Fruit fly (Drosophila melanogaster) whole organism, prepupa: ENCODE measurements around the gene PXo.

ENCODE experiments used
- Blimp-1 ChIP-seq: fragments of 200-800 bp; sonication (Bioruptor generic); optimal IDR thresholded peaks from 3 replicates; lab custom pipeline; 2017; ENCODE audit warnings: missing biosample characterization, missing genetic modification characterization, mild to moderate bottlenecking, moderate library complexity, missing genetic modification reagents
- CG10631 ChIP-seq: fragments of 200-800 bp; sonication (Bioruptor generic); optimal IDR thresholded peaks from 2 replicates; lab custom pipeline; 2016; ENCODE audit warnings: missing biosample characterization, missing genetic modification characterization
- CG10669 ChIP-seq: fragments of 200-800 bp; sonication (Bioruptor generic); optimal IDR thresholded peaks from 3 replicates; lab custom pipeline; 2018; ENCODE audit warnings: missing biosample characterization, mild to moderate bottlenecking, missing genetic modification characterization, moderate library complexity
- CG11294 ChIP-seq: fragments of 200-800 bp; sonication (Bioruptor generic); IDR thresholded peaks from 2 replicates; pipeline ENCODE4 v1.3.6; 2022; ENCODE audit warnings: missing biosample characterization, missing genetic modification characterization
- CG11762 ChIP-seq: fragments of 200-800 bp; sonication (Bioruptor generic); optimal IDR thresholded peaks from 3 replicates; lab custom pipeline; 2016; ENCODE audit warnings: missing biosample characterization, missing genetic modification characterization; ENCODE audit not compliant: insufficient read depth
- CG11902 ChIP-seq: fragments of 200-800 bp; sonication (Bioruptor generic); optimal IDR thresholded peaks from 3 replicates; lab custom pipeline; 2016; ENCODE audit warnings: missing biosample characterization, missing genetic modification characterization
- CG15336 ChIP-seq: fragments of 200-800 bp; sonication (Bioruptor generic); IDR thresholded peaks from 2 replicates; pipeline ENCODE4 v1.3.6; 2022; ENCODE audit warnings: missing biosample characterization, missing genetic modification characterization
- CG1621 ChIP-seq: fragments of 200-800 bp; sonication (Bioruptor generic); optimal IDR thresholded peaks from 3 replicates; lab custom pipeline; 2018; ENCODE audit warnings: missing biosample characterization, mild to moderate bottlenecking, missing genetic modification characterization
- CG16779 ChIP-seq: fragments of 200-800 bp; sonication (Bioruptor generic); optimal IDR thresholded peaks from 3 replicates; lab custom pipeline; 2017; ENCODE audit warnings: missing biosample characterization, mild to moderate bottlenecking, missing genetic modification characterization
- CG3032 ChIP-seq: fragments of 200-800 bp; optimal IDR thresholded peaks from 2 replicates; lab custom pipeline; 2019; ENCODE audit warnings: missing biosample characterization, mild to moderate bottlenecking, missing genetic modification characterization, moderate library complexity
- CG31627 ChIP-seq: fragments of 200-800 bp; sonication (Bioruptor generic); optimal IDR thresholded peaks from 3 replicates; lab custom pipeline; 2016; ENCODE audit warnings: missing biosample characterization, missing genetic modification characterization
- CG32006 ChIP-seq: fragments of 200-800 bp; sonication (Bioruptor generic); optimal IDR thresholded peaks from 3 replicates; lab custom pipeline; 2017; ENCODE audit warnings: missing biosample characterization, mild to moderate bottlenecking, missing genetic modification characterization
- CG3919 ChIP-seq: fragments of 200-800 bp; sonication (Bioruptor generic); optimal IDR thresholded peaks from 3 replicates; lab custom pipeline; 2016; ENCODE audit warnings: missing biosample characterization, missing genetic modification characterization
- CG4318 ChIP-seq: fragments of 200-800 bp; sonication (Bioruptor generic); optimal IDR thresholded peaks from 3 replicates; lab custom pipeline; 2017; ENCODE audit warnings: missing biosample characterization, mild to moderate bottlenecking, missing genetic modification characterization
- CG6163 ChIP-seq: fragments of 200-800 bp; sonication (Bioruptor generic); IDR thresholded peaks from 3 replicates; pipeline ENCODE4 v1.3.6; 2022; ENCODE audit warnings: missing biosample characterization, missing genetic modification characterization
- CG6276 ChIP-seq: fragments of 200-800 bp; sonication (Bioruptor generic); optimal IDR thresholded peaks from 2 replicates; lab custom pipeline; 2017; ENCODE audit warnings: missing biosample characterization, mild to moderate bottlenecking, missing genetic modification characterization
- CG6792 ChIP-seq: fragments of 200-800 bp; sonication (Bioruptor generic); optimal IDR thresholded peaks from 3 replicates; lab custom pipeline; 2016; ENCODE audit warnings: missing biosample characterization, missing genetic modification characterization
- CG6808 ChIP-seq: fragments of 200-800 bp; sonication (Bioruptor generic); optimal IDR thresholded peaks from 3 replicates; lab custom pipeline; 2017; ENCODE audit warnings: missing biosample characterization, missing genetic modification characterization, mild to moderate bottlenecking, moderate library complexity, missing genetic modification reagents
- CG6854 ChIP-seq: fragments of 200-800 bp; sonication (Bioruptor generic); optimal IDR thresholded peaks from 2 replicates; lab custom pipeline; 2017; ENCODE audit warnings: missing biosample characterization, mild to moderate bottlenecking, missing genetic modification characterization
- CG7368 ChIP-seq: fragments of 200-800 bp; sonication (Bioruptor generic); optimal IDR thresholded peaks from 3 replicates; lab custom pipeline; 2016; ENCODE audit warnings: missing biosample characterization, missing genetic modification characterization
- CG8119 ChIP-seq: fragments of 200-800 bp; sonication (Bioruptor generic); IDR thresholded peaks from 3 replicates; pipeline ENCODE4 v1.3.6; 2022; ENCODE audit warnings: missing biosample characterization, missing genetic modification characterization
- CG8632 ChIP-seq: fragments of 200-800 bp; sonication (Bioruptor generic); optimal IDR thresholded peaks from 3 replicates; lab custom pipeline; 2016; ENCODE audit warnings: missing biosample characterization, missing genetic modification characterization
- CG9139 ChIP-seq: fragments of 200-800 bp; sonication (Bioruptor generic); optimal IDR thresholded peaks from 3 replicates; lab custom pipeline; 2017; ENCODE audit warnings: missing biosample characterization, mild to moderate bottlenecking, missing genetic modification characterization
- Eip75B ChIP-seq: fragments of 200-800 bp; sonication (Bioruptor generic); optimal IDR thresholded peaks from 3 replicates; lab custom pipeline; 2016; ENCODE audit warnings: missing biosample characterization, missing genetic modification characterization
- Eip78C ChIP-seq: fragments of 200-800 bp; sonication (Bioruptor generic); peaks from one replicate; lab custom pipeline; 2016; ENCODE audit warnings: missing biosample characterization, missing genetic modification characterization
- Eip93F ChIP-seq: fragments of 200-800 bp; sonication (Bioruptor generic); optimal IDR thresholded peaks from 2 replicates; lab custom pipeline; 2016; ENCODE audit warnings: missing biosample characterization, mild to moderate bottlenecking, missing genetic modification characterization
- Ets21C ChIP-seq: fragments of 200-800 bp; sonication (Bioruptor generic); optimal IDR thresholded peaks from 3 replicates; lab custom pipeline; 2016; ENCODE audit warnings: missing biosample characterization, missing genetic modification characterization
- Ets96B ChIP-seq: fragments of 200-800 bp; optimal IDR thresholded peaks from 2 replicates; lab custom pipeline; 2019; ENCODE audit warnings: missing biosample characterization, mild to moderate bottlenecking, missing genetic modification characterization, moderate library complexity
- Gug ChIP-seq: fragments of 200-800 bp; sonication (Bioruptor generic); IDR thresholded peaks from 2 replicates; pipeline ENCODE4 v1.3.6; 2022; ENCODE audit warnings: missing biosample characterization, missing genetic modification characterization
- Hr38 ChIP-seq: sonication (Bioruptor generic); optimal IDR thresholded peaks from 2 replicates; lab custom pipeline; 2016; ENCODE audit warnings: missing biosample characterization, missing genetic modification characterization
- Hr39 ChIP-seq: fragments of 200-800 bp; sonication (Bioruptor generic); optimal IDR thresholded peaks from 2 replicates; lab custom pipeline; 2016; ENCODE audit warnings: missing biosample characterization, missing genetic modification characterization
- Hr4 ChIP-seq: fragments of 200-800 bp; sonication (Bioruptor generic); optimal IDR thresholded peaks from 3 replicates; lab custom pipeline; 2016; ENCODE audit warnings: missing biosample characterization, missing genetic modification characterization
- Met ChIP-seq: fragments of 200-800 bp; sonication (Bioruptor generic); optimal IDR thresholded peaks from 3 replicates; lab custom pipeline; 2016; ENCODE audit warnings: missing biosample characterization, missing genetic modification characterization
- OdsH ChIP-seq: fragments of 200-800 bp; sonication (Bioruptor generic); optimal IDR thresholded peaks from 3 replicates; lab custom pipeline; 2016; ENCODE audit warnings: missing biosample characterization, missing genetic modification characterization
- Smox ChIP-seq: fragments of 200-800 bp; sonication (Bioruptor generic); optimal IDR thresholded peaks from 3 replicates; lab custom pipeline; 2016; ENCODE audit warnings: missing biosample characterization, missing genetic modification characterization
- Sox102F ChIP-seq: fragments of 200-800 bp; sonication (Bioruptor generic); optimal IDR thresholded peaks from 2 replicates; lab custom pipeline; 2016; ENCODE audit warnings: missing biosample characterization, mild to moderate bottlenecking, missing genetic modification characterization
- Sox14 ChIP-seq: fragments of 200-800 bp; sonication (Bioruptor generic); optimal IDR thresholded peaks from 3 replicates; lab custom pipeline; 2016; ENCODE audit warnings: missing biosample characterization, missing genetic modification characterization
- achi ChIP-seq: fragments of 200-800 bp; sonication (Bioruptor generic); optimal IDR thresholded peaks from 3 replicates; lab custom pipeline; 2016; ENCODE audit warnings: missing biosample characterization, missing genetic modification characterization
- acj6 ChIP-seq: fragments of 200-800 bp; sonication (Bioruptor generic); optimal IDR thresholded peaks from 3 replicates; lab custom pipeline; 2016; ENCODE audit warnings: missing biosample characterization, missing genetic modification characterization
- cyc ChIP-seq: fragments of 200-800 bp; sonication (Bioruptor generic); optimal IDR thresholded peaks from 3 replicates; lab custom pipeline; 2016; ENCODE audit warnings: missing biosample characterization, missing genetic modification characterization
- eg ChIP-seq: fragments of 200-800 bp; sonication (Bioruptor generic); IDR thresholded peaks from 3 replicates; pipeline ENCODE4 v1.3.6; 2022; ENCODE audit warnings: missing biosample characterization, missing genetic modification characterization
- esn ChIP-seq: fragments of 200-800 bp; sonication (Bioruptor generic); optimal IDR thresholded peaks from 2 replicates; lab custom pipeline; 2016; ENCODE audit warnings: missing biosample characterization, mild to moderate bottlenecking, missing genetic modification characterization, moderate library complexity
- fd59A ChIP-seq: fragments of 200-800 bp; sonication (Bioruptor generic); optimal IDR thresholded peaks from 2 replicates; lab custom pipeline; 2017; ENCODE audit warnings: missing biosample characterization, mild to moderate bottlenecking, missing genetic modification characterization, missing genetic modification reagents
- fd85E ChIP-seq: fragments of 200-800 bp; sonication (Bioruptor generic); optimal IDR thresholded peaks from 3 replicates; lab custom pipeline; 2016; ENCODE audit warnings: missing biosample characterization, missing genetic modification characterization
- fkh ChIP-seq: fragments of 200-800 bp; sonication (Bioruptor generic); optimal IDR thresholded peaks from 3 replicates; lab custom pipeline; 2017; ENCODE audit warnings: missing biosample characterization, mild to moderate bottlenecking, missing genetic modification characterization, moderate library complexity
- lz ChIP-seq: fragments of 200-800 bp; sonication (Bioruptor generic); optimal IDR thresholded peaks from 3 replicates; lab custom pipeline; 2016; ENCODE audit warnings: missing biosample characterization, missing genetic modification characterization
- net ChIP-seq: fragments of 200-800 bp; sonication (Bioruptor generic); optimal IDR thresholded peaks from 3 replicates; lab custom pipeline; 2016; ENCODE audit warnings: missing biosample characterization, missing genetic modification characterization
- salr ChIP-seq, 2 experiments: fragments of 200-800 bp; sonication (Bioruptor generic); optimal IDR thresholded peaks; 3 replicates each; lab custom pipeline; 2016 to 2018; ENCODE audit warnings: missing biosample characterization in 2 of 2, missing genetic modification characterization in 2 of 2, mild to moderate bottlenecking in 1 of 2
- svp ChIP-seq: fragments of 200-800 bp; sonication (Bioruptor generic); peaks from one replicate; lab custom pipeline; 2016; ENCODE audit warnings: missing biosample characterization, missing genetic modification characterization
- vri ChIP-seq: fragments of 200-800 bp; sonication (Bioruptor generic); optimal IDR thresholded peaks from 3 replicates; lab custom pipeline; 2016; ENCODE audit warnings: missing biosample characterization, mild to moderate bottlenecking, missing genetic modification characterization

The PXo gene

dm6 chr3L:5941508-5941907 is 20.4 kb upstream of the PXo start (continued):
- TF ChIP-seq CG6163 (GFP tag; lab: Robert Waterston, UW), result peak; percentile 25
- peak; percentile 66 for TF ChIP-seq Ets96B (tag; lab: Kevin White, UChicago)
- TF ChIP-seq eg, result peak; percentile 36; the same call in 2 of the 3 replicates
- peak; percentile 22; the same call in 1 of the 2 replicates for TF ChIP-seq CG15336
- no peak for TF ChIP-seq CG6854 (GFP tag; lab: Kevin White, UChicago)
- TF ChIP-seq Eip75B, result peak; percentile 7
- TF ChIP-seq CG7368 (GFP tag; lab: Kevin White, UChicago), result no peak

dm6 chr3L:5941086-5941485 is 20.0 kb upstream of the PXo start:
- no peak for TF ChIP-seq CG8632 (GFP tag; lab: Kevin White, UChicago)
- TF ChIP-seq OdsH (GFP tag; lab: Kevin White, UChicago), result peak; percentile 31
- TF ChIP-seq esn (GFP tag; lab: Kevin White, UChicago), result peak; percentile 65
- TF ChIP-seq Ets21C (GFP tag; lab: Kevin White, UChicago), result no peak
- TF ChIP-seq CG3919 (GFP tag; lab: Kevin White, UChicago), result peak; percentile 51
- TF ChIP-seq Met (GFP tag; lab: Kevin White, UChicago), result peak; percentile 6
- peak; percentile 6 for TF ChIP-seq CG3032 (tag; lab: Kevin White, UChicago)
- TF ChIP-seq lz, result peak; percentile 33
- no peak for TF ChIP-seq CG31627 (GFP tag; lab: Kevin White, UChicago)
- TF ChIP-seq CG9139 (GFP tag; lab: Kevin White, UChicago), result no peak
- TF ChIP-seq cyc, result no peak
- TF ChIP-seq Sox14, result peak; percentile 44
- no peak for TF ChIP-seq CG11902
- no peak for TF ChIP-seq CG10669 (GFP tag; lab: Kevin White, UChicago)
- peak; percentile 14 for TF ChIP-seq CG16779
- TF ChIP-seq CG4318 (GFP tag; lab: Kevin White, UChicago), result no peak
- no peak for TF ChIP-seq salr (GFP tag; optimal IDR thresholded peaks at IDR 0.05; lab: Kevin White, UChicago)
- TF ChIP-seq acj6 (GFP tag; lab: Kevin White, UChicago), result peak; percentile 34
- TF ChIP-seq Hr38 (GFP tag; lab: Kevin White, UChicago), result no peak
- peak; percentile 74 for TF ChIP-seq CG6163 (GFP tag; lab: Robert Waterston, UW)
- TF ChIP-seq Hr39 (GFP tag; lab: Kevin White, UChicago), result peak; percentile 7
- TF ChIP-seq CG15336, result peak; percentile 50
- TF ChIP-seq Sox102F, result peak; percentile 12
- TF ChIP-seq CG11294 (GFP tag; lab: Robert Waterston, UW), result peak; percentile 17; the same call in 1 of the 2 replicates
- TF ChIP-seq svp (GFP tag; lab: Kevin White, UChicago), result peak; percentile 62
- peak; percentile 54 for TF ChIP-seq CG32006 (GFP tag; lab: Kevin White, UChicago)
- TF ChIP-seq Ets96B (tag; lab: Kevin White, UChicago), result no peak
- TF ChIP-seq Hr4 (GFP tag; lab: Kevin White, UChicago), result peak; percentile 22
- no peak for TF ChIP-seq Eip75B
- no peak for TF ChIP-seq CG6808 (GFP tag; lab: Kevin White, UChicago)
- peak; percentile 52; the same call in 1 of the 2 replicates for TF ChIP-seq Gug (GFP tag; lab: Robert Waterston, UW)
- TF ChIP-seq fd85E (GFP tag; lab: Kevin White, UChicago), result no peak
- TF ChIP-seq achi (GFP tag; lab: Kevin White, UChicago), result peak; percentile 55
- TF ChIP-seq CG10631 (GFP tag; lab: Kevin White, UChicago), result peak; percentile 73
- peak; percentile 47 for TF ChIP-seq CG11762 (GFP tag; lab: Kevin White, UChicago)
- TF ChIP-seq vri (GFP tag; lab: Kevin White, UChicago), result no peak
- TF ChIP-seq CG6276 (GFP tag; lab: Kevin White, UChicago), result no peak
- TF ChIP-seq fd59A (GFP tag; lab: Kevin White, UChicago), result no peak
- no peak for TF ChIP-seq Blimp-1 (GFP tag; lab: Kevin White, UChicago)
- peak; percentile 53; the same call in 2 of the 3 replicates for TF ChIP-seq CG8119 (GFP tag; lab: Robert Waterston, UW)
- no peak for TF ChIP-seq CG1621 (tag; lab: Kevin White, UChicago)
- TF ChIP-seq Eip93F, result no peak
- TF ChIP-seq net (GFP tag; lab: Kevin White, UChicago), result peak; percentile 0
- no peak for TF ChIP-seq fkh (GFP tag; lab: Kevin White, UChicago)
- TF ChIP-seq Eip78C, result peak; percentile 75
- TF ChIP-seq Smox (GFP tag; lab: Kevin White, UChicago), result no peak
- TF ChIP-seq CG6792 (GFP tag; lab: Kevin White, UChicago), result peak; percentile 27
